Worm (Caenorhabditis elegans) whole organism, midembryonic: ENCODE results near the gene B0302.4.

Experiments used
- T22C8.4 ChIP-seq: fragments of 200-800 bp; sonication (Bioruptor generic); IDR thresholded peaks from 2 replicates; pipeline ENCODE4 v1.3.6; 2022; ENCODE audit warnings: missing genetic modification characterization, missing compliant biosample characterization
- cog-1 ChIP-seq: sonication (generic microtip); optimal IDR thresholded peaks from 2 replicates; lab custom pipeline; 2016; ENCODE audit warnings: missing genetic modification characterization, missing compliant biosample characterization
- flt-1 ChIP-seq: fragments of 200-800 bp; sonication (Bioruptor generic); IDR thresholded peaks from 2 replicates; pipeline ENCODE4 v1.3.6; 2022; ENCODE audit warnings: missing genetic modification characterization, missing compliant biosample characterization
- klf-2 ChIP-seq: fragments of 200-800 bp; sonication (Bioruptor generic); conservative IDR thresholded peaks from 2 replicates; pipeline ENCODE4 v1.3.6; 2022; ENCODE audit warnings: missing genetic modification reagents, missing genetic modification characterization, missing compliant biosample characterization
- med-1 ChIP-seq: sonication (generic microtip); optimal IDR thresholded peaks from 2 replicates; lab custom pipeline; 2017; ENCODE audit warnings: missing genetic modification characterization, mild to moderate bottlenecking, missing compliant biosample characterization, antibody characterized with exemption, missing genetic modification reagents; ENCODE audit not compliant: insufficient read depth
- ref-1 ChIP-seq: fragments of 200-800 bp; sonication (Bioruptor generic); conservative IDR thresholded peaks from 2 replicates; pipeline ENCODE4 v1.3.6; 2022; ENCODE audit warnings: missing genetic modification reagents, missing genetic modification characterization, missing compliant biosample characterization
- tab-1 ChIP-seq: fragments of 200-800 bp; sonication (Bioruptor generic); IDR thresholded peaks from 2 replicates; pipeline ENCODE4 v1.3.6; 2022; ENCODE audit warnings: missing genetic modification characterization, missing compliant biosample characterization
- ztf-23 ChIP-seq: fragments of 200-800 bp; sonication (Bioruptor generic); IDR thresholded peaks from 2 replicates; pipeline ENCODE4 v1.3.6; 2022; ENCODE audit warnings: missing genetic modification reagents, missing genetic modification characterization, missing compliant biosample characterization
- ztf-29 ChIP-seq: fragments of 200-800 bp; sonication (Bioruptor generic); IDR thresholded peaks from 2 replicates; pipeline ENCODE4 v1.3.6; 2022; ENCODE audit warnings: missing genetic modification reagents, missing genetic modification characterization, missing compliant biosample characterization

B0302.4 gene

DNA sequence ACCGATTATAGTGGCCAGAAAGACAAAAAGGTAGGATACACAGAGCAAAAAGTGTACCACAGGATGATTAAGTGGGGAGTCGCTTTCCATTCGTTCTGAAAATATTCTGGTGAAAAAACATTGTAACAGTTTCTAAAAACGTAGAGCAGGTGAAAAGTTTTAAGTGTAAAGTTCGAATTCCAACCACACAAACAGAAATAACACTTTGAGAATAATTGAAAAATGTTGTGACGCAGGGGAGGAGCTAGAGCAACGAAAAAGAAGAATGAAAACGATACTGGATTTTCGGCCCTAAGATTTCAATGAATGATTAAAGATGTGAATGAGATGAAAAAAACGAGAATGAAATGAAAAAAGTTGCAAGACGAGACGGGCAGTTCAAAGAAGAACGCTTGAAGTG lies 18.7 kb downstream of the B0302.4 start, which contains the start of gene npr-21:
Gene npr-21 (minus strand): TSS at position 101 of the 400 bp plus-strand sequence.
- TF ChIP-seq klf-2 (GFP tag; lab: Robert Waterston, UW) (no peak), ztf-23 (GFP tag; lab: Robert Waterston, UW) (no peak), med-1 (no peak), ref-1 (GFP tag; lab: Robert Waterston, UW) (no peak)

DNA sequence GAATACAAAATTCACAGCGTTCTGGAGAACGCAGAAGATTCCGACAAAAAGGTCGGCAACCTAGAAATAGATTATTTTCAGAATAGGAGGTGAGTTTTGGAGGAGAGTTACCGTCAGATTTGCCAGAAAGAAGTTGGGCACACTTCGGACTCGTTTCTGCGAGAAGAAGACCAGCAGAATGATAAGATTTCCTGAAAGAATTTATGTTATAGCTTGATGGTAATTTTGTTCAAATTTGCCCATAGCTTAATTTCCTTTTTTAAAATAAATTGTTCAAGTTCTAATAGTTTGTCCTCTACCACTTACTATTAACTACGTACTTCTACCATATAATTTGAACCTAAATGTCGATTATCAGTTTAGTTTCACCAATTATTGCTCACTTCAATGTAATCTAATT lies 19.5 kb downstream of the B0302.4 start:
- TF ChIP-seq ref-1 (GFP tag; lab: Robert Waterston, UW) (no peak), T22C8.4 (GFP tag; lab: Robert Waterston, UW) (no peak), ztf-29 (no peak), flt-1 (GFP tag; lab: Robert Waterston, UW) (no peak), klf-2 (GFP tag; lab: Robert Waterston, UW) (no peak), med-1 (no peak), cog-1 (tag; lab: Kevin White, UChicago) (no peak), ztf-23 (GFP tag; lab: Robert Waterston, UW) (no peak), tab-1 (GFP tag; lab: Robert Waterston, UW) (no peak)

DNA sequence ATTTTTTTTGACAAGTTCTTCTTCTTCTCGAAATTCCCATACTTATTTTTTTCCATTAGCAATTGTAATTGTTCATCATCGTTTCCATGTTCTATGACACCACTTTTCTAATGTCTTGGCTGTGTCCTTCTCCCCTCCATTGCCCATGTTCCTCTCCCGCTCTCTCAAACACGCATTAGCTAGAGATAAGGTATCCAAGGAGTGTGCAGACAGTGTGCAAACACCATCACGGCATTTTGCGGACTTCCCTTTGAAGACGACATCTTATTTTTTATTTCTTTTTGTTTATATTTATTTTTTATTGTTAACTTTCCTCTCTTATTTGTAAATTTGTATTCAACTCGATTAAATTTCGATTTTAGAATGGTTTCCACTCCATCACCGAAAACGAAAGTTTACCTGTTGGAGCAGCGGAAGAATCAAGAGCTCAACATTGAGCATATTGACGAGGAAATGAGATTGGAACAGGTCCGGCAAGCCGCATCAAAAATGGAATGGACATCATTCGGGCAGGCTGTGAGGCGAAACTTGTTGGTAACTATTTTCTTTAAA lies 25.3 kb downstream of the B0302.4 start, which contains the start of gene mdt-1.2:
Gene mdt-1.2 (plus strand): TSS at position 363 of the 552 bp plus-strand sequence.
- peak; percentile 62; the same call in 1 of the 2 replicates for TF ChIP-seq flt-1 (GFP tag; lab: Robert Waterston, UW)
- TF ChIP-seq med-1, result no peak
- peak; percentile 71 for TF ChIP-seq cog-1 (tag; lab: Kevin White, UChicago)
- no peak for TF ChIP-seq ref-1 (GFP tag; lab: Robert Waterston, UW)
- TF ChIP-seq tab-1 (GFP tag; lab: Robert Waterston, UW), result 0 out of 2 replicates have a peak, but pooled peaks have one; percentile 35
- no peak for TF ChIP-seq klf-2 (GFP tag; lab: Robert Waterston, UW)
- no peak for TF ChIP-seq T22C8.4 (GFP tag; lab: Robert Waterston, UW)
- TF ChIP-seq ztf-29, result no peak
- TF ChIP-seq ztf-23 (GFP tag; lab: Robert Waterston, UW), result no peak

DNA sequence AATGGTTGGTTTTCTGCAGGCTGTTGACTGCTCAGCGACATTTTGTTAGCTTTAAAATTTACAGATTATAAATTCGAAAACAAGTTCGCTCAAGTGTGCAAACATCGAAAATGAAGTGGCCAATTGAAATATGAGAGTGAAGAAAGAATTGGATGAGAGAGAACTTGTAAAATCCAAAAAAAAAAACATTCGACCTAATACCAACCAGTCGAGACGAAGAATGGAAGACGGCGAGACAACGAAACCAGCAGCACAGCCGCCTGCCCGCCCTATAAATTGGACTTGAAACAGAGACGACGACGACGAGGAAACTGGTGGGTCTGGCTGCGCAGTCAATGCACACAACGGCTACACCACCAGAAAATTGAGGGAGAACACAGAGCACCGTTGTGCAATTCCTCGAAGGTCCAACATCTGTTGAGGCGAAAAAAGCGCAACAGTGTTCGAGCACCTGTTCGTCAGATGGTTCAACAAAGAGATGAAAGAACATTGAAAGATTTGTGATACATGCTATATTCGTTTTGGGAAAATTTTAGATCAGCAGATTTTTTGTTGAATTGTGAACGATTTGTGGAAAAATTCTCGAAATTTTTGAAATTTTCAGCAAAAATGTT lies 26.6 kb downstream of the B0302.4 start, which contains the start of gene T23C6.4:
Gene T23C6.4 (minus strand): TSS at position 51 of the 614 bp plus-strand sequence.
- TF ChIP-seq ztf-23 (GFP tag; lab: Robert Waterston, UW), result 0 out of 2 replicates have a peak, but pooled peaks have one; percentile 38
- no peak for TF ChIP-seq T22C8.4 (GFP tag; lab: Robert Waterston, UW)

ce11 chrX:17146545-17146944 lies 30.0 kb downstream of the B0302.4 start:
- TF ChIP-seq tab-1 (GFP tag; lab: Robert Waterston, UW) (no peak), cog-1 (tag; lab: Kevin White, UChicago) (no peak), T22C8.4 (GFP tag; lab: Robert Waterston, UW) (no peak), flt-1 (GFP tag; lab: Robert Waterston, UW) (no peak), med-1 (no peak), ztf-23 (GFP tag; lab: Robert Waterston, UW) (no peak), ref-1 (GFP tag; lab: Robert Waterston, UW) (no peak), klf-2 (GFP tag; lab: Robert Waterston, UW) (no peak), ztf-29 (no peak)

ce11 chrX:17140447-17140846 lies 36.1 kb downstream of the B0302.4 start:
- TF ChIP-seq klf-2 (GFP tag; lab: Robert Waterston, UW) (no peak), flt-1 (GFP tag; lab: Robert Waterston, UW) (no peak), T22C8.4 (GFP tag; lab: Robert Waterston, UW) (no peak), ztf-29 (no peak), tab-1 (GFP tag; lab: Robert Waterston, UW) (no peak), med-1 (no peak), cog-1 (tag; lab: Kevin White, UChicago) (no peak)

DNA sequence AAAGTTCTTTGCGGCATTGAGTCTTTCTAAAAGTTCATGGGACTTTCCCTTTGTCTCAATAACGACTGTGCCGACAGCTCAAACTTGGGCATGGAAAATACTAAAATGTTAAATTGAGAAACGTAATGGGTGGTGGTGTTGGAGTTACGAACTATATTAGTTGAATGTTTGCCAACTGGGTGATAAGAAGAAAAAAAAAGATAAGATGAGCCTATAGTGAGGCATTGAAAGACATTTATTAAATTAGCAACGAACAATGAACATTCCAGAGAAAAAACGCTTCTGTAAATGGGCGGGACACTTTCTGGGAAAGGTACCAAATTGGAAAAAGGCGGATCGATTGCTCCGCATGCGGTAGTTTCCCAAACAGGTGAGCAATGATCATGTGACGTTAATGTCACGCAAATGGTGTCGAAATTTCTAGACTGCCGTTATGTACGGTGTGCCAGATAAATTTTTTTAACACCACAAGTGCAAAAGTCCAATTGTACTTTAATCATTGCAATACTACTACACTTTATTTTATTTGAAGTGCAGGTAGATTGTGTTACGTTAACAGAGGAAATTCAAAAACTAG lies 37.3 kb downstream of the B0302.4 start:
- TF ChIP-seq tab-1 (GFP tag; lab: Robert Waterston, UW) (no peak), klf-2 (GFP tag; lab: Robert Waterston, UW) (no peak), med-1 (no peak), ztf-29 (no peak), ztf-23 (GFP tag; lab: Robert Waterston, UW) (no peak)

DNA sequence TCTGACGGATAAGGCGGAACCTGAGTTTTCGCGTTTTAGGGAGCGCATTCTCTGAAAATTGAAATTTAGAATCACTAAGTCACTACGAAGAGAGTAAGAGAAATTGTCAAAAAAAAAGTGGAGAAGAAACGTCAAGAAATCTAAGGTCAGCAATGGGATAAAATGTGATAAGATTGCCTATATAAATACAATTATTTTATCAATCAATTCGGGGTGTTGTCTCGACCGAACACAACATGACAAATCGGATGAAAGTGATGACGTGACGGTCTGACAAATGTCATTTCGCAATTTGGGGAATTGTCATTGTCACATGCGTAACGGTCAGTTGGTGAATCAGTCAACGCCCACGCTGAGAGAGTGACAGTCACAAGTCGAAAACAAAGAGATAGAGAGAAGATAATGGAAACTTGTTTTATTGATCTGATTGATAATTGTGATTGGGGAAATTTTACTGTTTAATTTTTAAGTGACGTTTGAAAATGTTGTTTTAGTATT lies 38.5 kb downstream of the B0302.4 start, which contains the start of gene cnp-3:
Gene cnp-3 (minus strand): TSS at position 51 of the 498 bp plus-strand sequence.
- TF ChIP-seq flt-1 (GFP tag; lab: Robert Waterston, UW) (no peak), tab-1 (GFP tag; lab: Robert Waterston, UW) (no peak), ref-1 (GFP tag; lab: Robert Waterston, UW) (no peak), T22C8.4 (GFP tag; lab: Robert Waterston, UW) (no peak), klf-2 (GFP tag; lab: Robert Waterston, UW) (no peak), cog-1 (tag; lab: Kevin White, UChicago) (no peak), med-1 (no peak), ztf-29 (no peak), ztf-23 (GFP tag; lab: Robert Waterston, UW) (no peak)

- no peak for TF ChIP-seq cog-1 (tag; lab: Kevin White, UChicago)
- TF ChIP-seq ztf-23 (GFP tag; lab: Robert Waterston, UW), result no peak
- no peak for TF ChIP-seq klf-2 (GFP tag; lab: Robert Waterston, UW)
- TF ChIP-seq flt-1 (GFP tag; lab: Robert Waterston, UW), result no peak
- TF ChIP-seq med-1, result no peak
- TF ChIP-seq ztf-29, result no peak
- TF ChIP-seq tab-1 (GFP tag; lab: Robert Waterston, UW), result no peak
- no peak for TF ChIP-seq T22C8.4 (GFP tag; lab: Robert Waterston, UW)
- no peak for TF ChIP-seq ref-1 (GFP tag; lab: Robert Waterston, UW)
Observed at ce11 chrX:17135704-17136103, 40.9 kb downstream of the B0302.4 start.
